Worm (Caenorhabditis elegans) whole organism, midembryonic: ENCODE data around the gene Y17G9A.4.
A peak's percentile ranks its signal among the peaks of the same experiment; 100 is the strongest.

Experiments used
- T22C8.4 ChIP-seq: fragments of 200-800 bp; sonication (Bioruptor generic); IDR thresholded peaks from 2 replicates; pipeline ENCODE4 v1.3.6; 2022; ENCODE audit warnings: missing genetic modification characterization, missing compliant biosample characterization
- cog-1 ChIP-seq: sonication (generic microtip); optimal IDR thresholded peaks from 2 replicates; lab custom pipeline; 2016; ENCODE audit warnings: missing genetic modification characterization, missing compliant biosample characterization
- klf-2 ChIP-seq: fragments of 200-800 bp; sonication (Bioruptor generic); conservative IDR thresholded peaks from 2 replicates; pipeline ENCODE4 v1.3.6; 2022; ENCODE audit warnings: missing genetic modification reagents, missing genetic modification characterization, missing compliant biosample characterization
- med-1 ChIP-seq: sonication (generic microtip); optimal IDR thresholded peaks from 2 replicates; lab custom pipeline; 2017; ENCODE audit warnings: missing genetic modification characterization, mild to moderate bottlenecking, missing compliant biosample characterization, antibody characterized with exemption, missing genetic modification reagents; ENCODE audit not compliant: insufficient read depth
- ref-1 ChIP-seq: fragments of 200-800 bp; sonication (Bioruptor generic); conservative IDR thresholded peaks from 2 replicates; pipeline ENCODE4 v1.3.6; 2022; ENCODE audit warnings: missing genetic modification reagents, missing genetic modification characterization, missing compliant biosample characterization
- tab-1 ChIP-seq: fragments of 200-800 bp; sonication (Bioruptor generic); IDR thresholded peaks from 2 replicates; pipeline ENCODE4 v1.3.6; 2022; ENCODE audit warnings: missing genetic modification characterization, missing compliant biosample characterization
- ztf-29 ChIP-seq: fragments of 200-800 bp; sonication (Bioruptor generic); IDR thresholded peaks from 2 replicates; pipeline ENCODE4 v1.3.6; 2022; ENCODE audit warnings: missing genetic modification reagents, missing genetic modification characterization, missing compliant biosample characterization

DNA sequence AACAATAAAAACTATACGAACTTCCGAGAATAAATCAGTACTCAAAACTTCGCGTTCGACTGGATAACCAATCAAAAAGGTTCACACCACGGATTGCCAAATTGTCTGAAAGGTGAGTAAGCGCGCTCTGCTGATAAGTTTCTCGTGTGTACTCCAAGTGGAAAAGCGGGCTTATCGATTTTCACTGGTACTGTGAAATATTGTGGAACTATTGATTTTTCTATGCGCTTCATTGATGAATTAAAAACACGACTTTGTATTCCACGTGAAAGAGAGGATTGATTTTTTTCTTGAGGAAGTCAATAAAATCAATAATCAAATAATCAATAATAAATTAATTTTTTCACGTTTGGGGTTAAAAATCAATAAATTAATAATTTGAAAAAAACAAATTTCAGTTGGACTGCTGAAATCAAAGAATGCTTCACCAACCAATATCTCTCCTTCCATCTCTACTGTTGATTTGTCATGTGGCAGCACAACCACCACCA, 44.3 kb upstream of the Y17G9A.4 start, which contains the start of gene T08B6.4:
- no peak for TF ChIP-seq tab-1 (GFP tag; lab: Robert Waterston, UW)
- TF ChIP-seq ref-1 (GFP tag; lab: Robert Waterston, UW), result no peak
- TF ChIP-seq T22C8.4 (GFP tag; lab: Robert Waterston, UW), result peak; percentile 67
- TF ChIP-seq med-1 (GFP tag; lab: Kevin White, UChicago), result no peak
- TF ChIP-seq ztf-29, result no peak
- TF ChIP-seq klf-2 (GFP tag; lab: Robert Waterston, UW), result no peak
- no peak for TF ChIP-seq cog-1 (tag; lab: Kevin White, UChicago)
